Fruit fly (Drosophila melanogaster): ENCODE data around the gene Iru.

DNA sequence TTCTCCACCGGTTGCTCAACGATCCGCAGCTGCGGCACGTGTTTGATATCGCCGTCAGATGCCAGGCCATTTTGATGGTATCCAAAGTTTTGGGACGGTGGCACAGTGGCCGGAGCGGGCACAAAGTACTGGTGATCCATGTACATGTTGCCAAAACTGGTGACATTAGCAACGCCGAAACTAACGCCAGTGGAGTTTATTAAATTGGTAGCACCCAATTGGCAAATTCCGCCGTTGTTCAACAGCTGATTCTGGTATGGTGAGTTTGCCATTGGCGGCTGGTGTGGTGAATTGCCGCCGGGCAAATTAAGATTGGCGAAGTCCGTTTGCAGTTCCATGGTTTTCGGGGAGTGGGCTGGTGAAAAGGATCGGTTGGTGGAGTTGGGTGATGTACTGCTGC lies 40.7 kb downstream of the Iru start:
- TF ChIP-seq CG8478 (optimal IDR thresholded peaks at IDR 0.05) (no peak), CTCF (optimal IDR thresholded peaks at IDR 0.05) (no peak)

Measured in S2 (cell line).